Fruit fly (Drosophila melanogaster) ovary, adult (tissue): Measurements from ENCODE around the gene EMC4.
A peak's percentile ranks its signal among the peaks of the same experiment; 100 is the strongest.

Source experiments
- CG17801 ChIP-seq: fragments of 200-800 bp; optimal IDR thresholded peaks from 2 replicates; lab custom pipeline; 2019; ENCODE audit warnings: missing biosample characterization, mild to moderate bottlenecking, missing genetic modification characterization, moderate library complexity; ENCODE audit not compliant: partially characterized antibody

Gene EMC4

dm6 chr3L:22868070-22868469 lies at the start of gene EMC4:
EMC4 (minus strand) TSS chr3L:22868243.
- peak; percentile 53 for TF ChIP-seq CG17801 (GFP tag; lab: Kevin White, UChicago)

DNA sequence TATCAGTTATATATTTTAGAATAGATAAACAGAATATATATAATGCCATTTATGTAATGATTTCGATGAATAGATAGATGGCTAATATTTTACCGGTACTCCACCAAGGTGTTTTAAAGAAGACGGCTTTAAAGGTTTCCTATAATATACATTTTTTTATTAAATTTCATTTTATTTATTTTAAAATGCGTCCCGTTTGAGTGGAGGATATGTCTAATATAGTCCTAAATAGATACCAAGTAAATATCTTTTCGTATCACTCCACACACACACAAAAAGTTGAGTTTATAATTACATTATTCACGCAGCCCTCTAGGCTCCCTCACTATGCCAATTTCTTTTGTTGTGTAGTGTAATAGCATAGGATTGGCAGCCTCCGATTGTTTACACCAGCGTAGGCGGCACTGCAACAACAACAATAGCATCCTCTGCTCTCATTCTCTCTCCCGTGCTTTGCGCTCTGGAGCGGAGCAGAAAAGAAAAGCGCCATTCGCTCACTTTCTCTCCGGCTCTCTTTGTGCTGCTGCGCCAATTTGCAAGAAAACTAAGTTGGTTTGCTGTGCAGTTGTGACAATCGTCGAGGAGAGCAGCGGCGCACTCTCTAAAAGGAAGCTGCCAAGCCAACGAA lies 42.0 kb upstream of the EMC4 start, which contains the start of gene CG12768:
TSS of gene CG12768 (plus strand) at position 578 of the 628 bp plus-strand sequence.
- no peak for TF ChIP-seq CG17801 (GFP tag; lab: Kevin White, UChicago)

DNA sequence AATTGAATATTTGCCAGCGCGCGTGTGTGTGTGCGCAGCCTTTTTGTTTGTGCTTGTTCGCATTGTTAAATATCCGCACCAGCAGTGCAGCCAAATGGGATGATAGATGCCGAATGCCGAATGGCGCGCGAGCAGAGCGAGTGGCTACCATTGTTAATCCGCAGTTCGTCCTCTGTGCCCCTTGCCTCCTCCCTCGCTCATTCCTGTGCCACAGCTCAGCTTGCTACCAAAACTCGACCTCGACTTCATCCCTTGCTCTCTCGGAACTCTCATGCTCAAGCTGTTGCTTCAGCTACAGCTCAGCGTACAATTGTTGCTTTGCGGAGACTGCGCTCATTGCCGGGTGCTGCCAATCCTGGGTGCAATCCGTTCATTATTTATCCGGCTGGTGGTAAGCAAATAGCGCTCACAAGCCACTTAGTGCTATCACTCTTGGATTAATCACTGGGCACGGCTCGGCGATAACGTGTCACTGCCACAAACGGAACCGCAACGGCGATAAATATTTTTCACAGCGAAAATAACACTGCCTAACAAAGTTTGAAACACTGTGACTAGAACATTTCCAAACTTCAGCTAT lies 41.4 kb upstream of the EMC4 start:
- no peak for TF ChIP-seq CG17801 (GFP tag; lab: Kevin White, UChicago)

- no peak for TF ChIP-seq CG17801 (GFP tag; lab: Kevin White, UChicago)
These were observed 33.6 kb upstream of the EMC4 start, which contains the start of gene BoYb for dm6 chr3L:22901612-22902011. BoYb (plus strand) TSS chr3L:22901912.

DNA sequence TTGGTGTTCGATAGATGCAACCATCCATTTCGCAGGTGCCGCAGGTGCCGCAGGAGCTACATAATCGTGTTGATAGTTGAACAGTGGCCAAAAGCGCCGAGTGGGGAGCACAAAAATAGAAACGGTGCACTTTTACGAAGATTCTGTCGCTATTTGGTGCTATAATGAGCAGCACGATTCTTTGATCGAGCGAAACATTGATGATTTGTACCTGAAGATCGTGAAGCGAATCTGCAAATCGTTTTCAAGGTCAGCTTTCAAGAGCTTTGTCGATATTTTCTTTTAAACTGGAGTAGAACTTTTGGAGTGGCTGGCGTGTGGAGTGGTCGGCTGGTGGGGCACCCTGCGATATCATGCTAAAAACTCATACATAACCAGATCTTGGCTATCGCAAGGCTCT lies 30.4 kb upstream of the EMC4 start, which contains the start of gene CG11131:
TSS of gene CG11131 (plus strand) at position 301 of the 400 bp plus-strand sequence.
- TF ChIP-seq CG17801 (GFP tag; lab: Kevin White, UChicago) = no peak

DNA sequence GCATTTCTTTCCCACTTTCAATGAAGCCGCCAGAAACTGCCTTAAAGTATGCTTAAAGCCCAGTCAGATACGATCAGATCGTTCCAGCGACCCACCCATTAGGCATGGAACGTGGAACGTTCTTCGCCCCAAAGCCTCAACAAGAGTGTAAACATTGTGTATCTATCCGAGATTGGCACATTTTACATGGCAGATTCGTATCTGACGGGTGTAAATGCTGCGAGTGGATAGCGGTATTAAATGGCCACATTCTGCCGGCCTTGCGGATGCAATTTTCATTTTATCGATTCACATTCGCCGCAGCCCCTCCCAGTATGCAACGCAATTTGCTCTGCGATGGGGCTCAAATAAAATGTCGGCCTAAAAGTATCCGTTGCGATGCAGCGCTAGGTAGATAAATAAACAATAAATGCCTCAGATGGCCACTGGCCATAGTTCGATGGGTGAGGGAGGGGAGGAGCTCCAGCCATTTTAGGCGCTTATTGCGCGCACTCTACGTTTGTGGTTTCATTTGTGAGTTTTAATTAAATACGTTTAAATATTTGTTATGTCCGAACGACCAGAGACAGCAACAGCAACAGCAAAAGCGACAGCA lies 26.7 kb upstream of the EMC4 start:
- TF ChIP-seq CG17801 (GFP tag; lab: Kevin White, UChicago) = no peak

DNA sequence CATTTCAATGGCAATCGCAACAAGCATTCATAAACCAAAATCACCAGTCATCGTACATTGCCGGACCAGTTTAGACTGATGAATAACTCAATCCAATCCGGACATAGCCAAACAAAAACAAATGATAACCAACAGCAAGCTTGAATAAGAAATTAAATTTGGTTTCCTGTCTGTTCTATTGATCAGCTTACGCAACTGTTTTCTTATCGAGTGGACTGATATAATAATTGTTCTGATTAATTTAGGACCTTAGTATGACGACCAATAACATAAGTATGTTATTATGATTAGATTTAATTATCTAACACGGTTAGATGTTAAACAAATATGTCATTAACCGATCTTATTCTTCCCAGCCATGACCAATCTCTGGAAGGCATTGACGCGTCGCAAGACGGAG lies 23.0 kb upstream of the EMC4 start:
- TF ChIP-seq CG17801 (GFP tag; lab: Kevin White, UChicago) = no peak

- TF ChIP-seq CG17801 (GFP tag; lab: Kevin White, UChicago) = no peak
These were observed 22.0 kb upstream of the EMC4 start for dm6 chr3L:22890024-22890423.

DNA sequence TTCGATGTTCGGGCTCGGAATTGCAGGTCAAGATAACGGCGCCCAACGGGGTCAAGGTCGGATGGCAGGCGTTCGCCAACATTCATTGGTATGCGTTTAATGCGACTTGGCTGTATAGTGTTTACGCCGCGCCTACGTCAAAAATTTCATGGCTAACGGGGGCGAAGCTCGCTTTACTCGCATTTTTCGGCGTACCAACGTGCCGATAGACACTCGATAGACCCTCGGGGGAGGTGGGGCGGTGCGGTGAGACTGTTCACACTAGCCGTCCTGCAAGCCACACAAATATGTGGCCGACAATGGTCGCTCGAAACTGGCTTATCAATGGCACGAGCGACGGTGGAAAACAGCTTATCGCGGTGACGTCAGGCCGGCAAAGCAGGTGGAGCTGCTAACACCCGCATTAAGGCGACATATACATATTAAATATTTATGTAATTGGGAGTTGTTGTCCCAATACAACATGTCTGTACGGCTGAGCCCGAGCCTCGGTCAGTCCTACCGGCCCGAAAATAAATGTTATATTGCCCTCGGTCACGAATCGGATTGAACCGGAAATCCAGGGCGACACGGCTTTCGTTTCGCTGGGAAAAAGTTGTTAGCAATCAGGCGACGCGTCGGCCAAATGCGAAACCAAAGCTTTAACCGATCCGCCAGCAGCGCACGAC lies 20.7 kb upstream of the EMC4 start:
- TF ChIP-seq CG17801 (GFP tag; lab: Kevin White, UChicago) = no peak

DNA sequence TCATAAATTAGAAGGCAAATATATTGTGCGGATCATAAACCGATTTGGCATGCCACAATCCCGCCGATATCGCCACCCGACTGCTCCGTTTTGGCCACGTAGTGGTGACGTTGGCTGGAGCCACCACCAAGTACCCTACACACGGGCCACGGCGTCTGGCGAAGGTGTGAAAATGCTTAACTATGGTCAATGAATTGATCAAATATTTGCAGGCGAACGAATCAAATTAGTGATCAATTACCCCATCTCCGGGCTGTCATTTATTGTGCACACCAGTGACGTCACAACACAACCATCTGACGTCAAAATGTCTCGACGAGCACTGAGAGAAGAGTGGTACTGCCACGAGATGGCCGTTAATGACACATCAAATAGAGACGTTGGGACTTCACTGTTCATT lies 19.6 kb upstream of the EMC4 start:
- no peak for TF ChIP-seq CG17801 (GFP tag; lab: Kevin White, UChicago)

- TF ChIP-seq CG17801 (GFP tag; lab: Kevin White, UChicago) = no peak
These were observed 18.9 kb upstream of the EMC4 start for dm6 chr3L:22886939-22887338.

DNA sequence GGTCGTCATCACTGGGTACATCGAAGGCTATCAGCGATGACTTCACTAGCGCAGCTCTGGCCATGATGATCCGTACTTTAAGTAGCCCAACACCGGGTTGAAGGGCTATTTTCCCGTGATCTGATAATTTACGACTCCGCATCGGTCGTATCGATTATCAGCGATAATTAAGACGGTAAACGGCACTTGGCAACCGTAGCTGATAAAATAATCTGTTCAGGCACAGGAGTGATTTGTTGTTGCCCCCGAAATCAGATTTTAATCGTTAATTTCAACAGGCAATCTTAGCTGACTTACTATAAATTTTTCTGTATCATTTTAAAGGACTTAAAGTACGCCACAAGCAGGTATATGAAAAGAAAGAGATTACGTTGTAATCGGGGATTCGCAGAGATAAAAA lies 17.8 kb upstream of the EMC4 start:
- no peak for TF ChIP-seq CG17801 (GFP tag; lab: Kevin White, UChicago)

DNA sequence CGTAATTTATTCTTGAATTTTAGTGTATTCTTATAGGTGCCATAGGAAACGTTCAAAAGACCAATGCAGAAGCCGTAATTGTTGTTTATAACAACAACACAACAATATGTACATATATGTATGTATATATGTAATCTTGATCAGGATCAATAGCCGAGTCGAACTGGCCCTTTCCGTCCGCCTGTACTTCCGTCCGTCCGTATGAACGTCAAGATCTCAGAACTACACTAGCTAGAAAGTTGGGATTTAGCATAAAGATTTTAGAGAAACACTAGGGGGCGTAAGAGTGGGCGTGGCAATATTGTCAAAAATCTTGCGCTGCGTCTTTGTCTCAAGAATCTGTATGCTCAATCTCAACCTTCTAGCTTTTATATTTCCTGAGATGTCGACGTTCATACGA lies 16.4 kb upstream of the EMC4 start:
- no peak for TF ChIP-seq CG17801 (GFP tag; lab: Kevin White, UChicago)

DNA sequence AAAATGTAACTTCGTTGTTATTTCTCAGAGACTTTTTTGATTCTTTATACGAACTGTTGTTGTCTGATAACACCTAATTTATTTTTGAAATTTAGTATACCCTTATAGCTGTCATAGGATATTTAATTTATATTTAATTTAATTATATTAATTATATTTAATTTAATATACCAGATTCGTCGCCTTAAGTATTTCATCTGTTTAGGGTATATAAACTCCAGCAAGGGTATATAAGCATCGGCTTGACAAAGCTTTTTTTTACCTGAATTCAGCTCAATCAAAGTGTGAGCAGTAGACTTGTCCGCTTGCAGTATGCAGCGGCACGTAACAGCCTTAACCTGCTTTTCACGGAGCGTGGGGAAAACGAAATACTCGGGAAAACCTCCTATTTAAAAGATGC lies 15.6 kb upstream of the EMC4 start:
- TF ChIP-seq CG17801 (GFP tag; lab: Kevin White, UChicago) = no peak

- no peak for TF ChIP-seq CG17801 (GFP tag; lab: Kevin White, UChicago)
These were observed 12.9 kb upstream of the EMC4 start, which contains the start of gene slif for dm6 chr3L:22880914-22881313. slif (plus strand) TSS chr3L:22881045.
